Worm (Caenorhabditis elegans): ENCODE measurements around the gene grd-14.
"Not testable (repeated sequence)": the region's sequence is repeated elsewhere in the genome, so short reads cannot be mapped to it uniquely, and the experiment has no call there.

The grd-14 gene

DNA sequence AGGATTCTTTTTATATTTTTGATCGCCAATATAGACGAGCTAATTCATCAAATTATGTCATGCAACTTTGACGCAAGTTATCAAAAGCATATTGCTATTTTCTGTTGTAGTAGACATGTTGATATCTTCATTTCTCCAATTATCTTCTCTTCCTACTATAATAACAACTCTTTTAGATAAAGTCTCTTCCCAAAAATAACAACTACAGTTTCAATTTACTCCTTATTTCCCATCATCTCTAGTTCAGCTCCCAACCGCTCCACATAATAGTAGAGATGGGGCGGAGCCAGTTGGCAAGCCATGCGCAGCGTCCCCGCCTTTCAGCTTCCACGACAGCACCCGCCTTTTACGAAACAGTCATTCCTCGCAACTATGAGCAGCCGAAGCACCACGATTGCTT lies 28.1 kb downstream of the grd-14 start, which contains the start of gene flp-5:
Gene flp-5 (plus strand): TSS at position 301 of the 400 bp plus-strand sequence.
- no peak for TF ChIP-seq gei-8 (GFP tag; optimal IDR thresholded peaks at IDR 0.05)
- TF ChIP-seq mes-2 (tag; optimal IDR thresholded peaks at IDR 0.05; ENCODE audit: poor library complexity, severe bottlenecking): no peak
- TF ChIP-seq zfp-3 (GFP tag; conservative IDR thresholded peaks at IDR 0.05): no peak
- no peak for TF ChIP-seq R02D3.7 (tag; optimal IDR thresholded peaks at IDR 0.05)
- TF ChIP-seq lir-3 (tag; optimal IDR thresholded peaks at IDR 0.05): no peak
- no peak for TF ChIP-seq hmg-1.1 (GFP tag; IDR thresholded peaks at IDR 0.05)
- no peak for TF ChIP-seq ztf-7 (tag; optimal IDR thresholded peaks at IDR 0.05)
- TF ChIP-seq zip-11 (GFP tag; IDR thresholded peaks at IDR 0.05): no peak
- no peak for TF ChIP-seq mxl-2 (GFP tag; conservative IDR thresholded peaks at IDR 0.05)
- no peak for TF ChIP-seq ZK337.2 (GFP tag; IDR thresholded peaks at IDR 0.05)
- no peak for TF ChIP-seq Y75B8A.6 (GFP tag; IDR thresholded peaks at IDR 0.05)
- no peak for TF ChIP-seq ceh-28 (tag; optimal IDR thresholded peaks at IDR 0.05)
- TF ChIP-seq madf-5 (GFP tag; IDR thresholded peaks at IDR 0.05): no peak
- no peak for TF ChIP-seq daf-19 (GFP tag; conservative IDR thresholded peaks at IDR 0.05)
- no peak for TF ChIP-seq lin-39 (tag; optimal IDR thresholded peaks at IDR 0.05)
- no peak for TF ChIP-seq nhr-6 (tag; optimal IDR thresholded peaks at IDR 0.05)
- no peak for TF ChIP-seq daf-16 (GFP tag; optimal IDR thresholded peaks at IDR 0.05)
- no peak for TF ChIP-seq daf-16 (tag; optimal IDR thresholded peaks at IDR 0.05)
- no peak for TF ChIP-seq vab-7 (GFP tag; IDR thresholded peaks at IDR 0.05)
- TF ChIP-seq nhr-77 (tag; optimal IDR thresholded peaks at IDR 0.05): no peak
- no peak for TF ChIP-seq unc-39 (tag; optimal IDR thresholded peaks at IDR 0.05)

DNA sequence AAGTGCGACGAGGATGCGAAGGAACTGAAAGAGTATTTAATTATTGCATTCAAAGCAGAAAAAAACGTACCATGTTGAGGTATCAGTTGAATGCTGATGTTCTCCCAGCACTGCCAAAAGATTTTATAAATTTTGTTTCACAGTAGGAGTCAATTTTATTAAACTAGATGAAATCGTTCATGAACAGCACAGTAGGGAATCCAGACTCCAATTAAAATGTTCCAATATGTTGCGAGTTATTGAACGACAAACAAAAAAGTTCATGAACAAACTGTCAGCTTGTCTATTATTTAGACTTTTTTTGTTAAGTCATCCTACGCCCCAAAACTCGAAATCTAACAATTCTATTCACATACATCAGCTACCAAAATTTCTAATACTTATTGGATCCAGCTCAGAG lies 35.2 kb downstream of the grd-14 start, which contains the start of gene nspc-1:
Gene nspc-1 (minus strand): TSS at position 101 of the 400 bp plus-strand sequence.
- TF ChIP-seq tag-97 (GFP tag; IDR thresholded peaks at IDR 0.05); nhr-10 (tag; optimal IDR thresholded peaks at IDR 0.05); lin-39 (tag; optimal IDR thresholded peaks at IDR 0.05): not testable (repeated sequence)

- no peak for TF ChIP-seq snpc-1.2 (GFP tag; IDR thresholded peaks at IDR 0.05)
- TF ChIP-seq ZK337.2 (GFP tag; IDR thresholded peaks at IDR 0.05): no peak
- no peak for TF ChIP-seq snpc-4 (tag; optimal IDR thresholded peaks at IDR 0.05)
- no peak for TF ChIP-seq nhr-237 (tag; optimal IDR thresholded peaks at IDR 0.05)
- no peak for TF ChIP-seq nhr-76 (tag; optimal IDR thresholded peaks at IDR 0.05)
- TF ChIP-seq lsy-2 (tag; optimal IDR thresholded peaks at IDR 0.05): no peak
- TF ChIP-seq daf-19 (GFP tag; conservative IDR thresholded peaks at IDR 0.05): no peak
- TF ChIP-seq nhr-111 (GFP tag; optimal IDR thresholded peaks at IDR 0.05): no peak
- no peak for TF ChIP-seq zfp-2 (tag; optimal IDR thresholded peaks at IDR 0.05)
- no peak for TF ChIP-seq hif-1 (tag; optimal IDR thresholded peaks at IDR 0.05)
- no peak for TF ChIP-seq sdz-12 (GFP tag; optimal IDR thresholded peaks at IDR 0.05)
- TF ChIP-seq ztf-7 (tag; optimal IDR thresholded peaks at IDR 0.05): no peak
Measured at ce11 chrX:8536791-8537190, 37.0 kb downstream of the grd-14 start, which contains the start of gene nspc-3. TSS of gene nspc-3 (plus strand) at chrX:8537091.

- TF ChIP-seq lin-38 (GFP tag; IDR thresholded peaks at IDR 0.05); mep-1 (tag; optimal IDR thresholded peaks at IDR 0.05); cey-2 (tag; optimal IDR thresholded peaks at IDR 0.05; ENCODE audit: borderline replicate concordance, insufficient read depth): not testable (repeated sequence)
Measured at ce11 chrX:8538262-8538776, 38.5 kb downstream of the grd-14 start, which contains the start of the genes nspc-4 and nspc-5. TSS of gene nspc-4 (minus strand) at chrX:8538362. TSS of gene nspc-5 (plus strand) at chrX:8538726.
